Fruit fly (Drosophila melanogaster) whole organism, embryonic: ENCODE measurements around the gene Orp8.

Experiments used
- Asciz ChIP-seq: fragments of 200-800 bp; sonication (Bioruptor generic); optimal IDR thresholded peaks from 2 replicates; lab custom pipeline; 2017; ENCODE audit warnings: missing biosample characterization, mild to moderate bottlenecking, missing genetic modification characterization, missing genetic modification reagents
- Bgb ChIP-seq: fragments of 200-800 bp; sonication (Bioruptor generic); IDR thresholded peaks from 2 replicates; pipeline ENCODE4 v1.3.6; 2022; ENCODE audit warnings: missing biosample characterization, missing genetic modification characterization; ENCODE audit not compliant: partially characterized antibody
- CG10431 ChIP-seq: fragments of 200-800 bp; sonication (Bioruptor generic); optimal IDR thresholded peaks from 3 replicates; lab custom pipeline; 2018; ENCODE audit warnings: missing biosample characterization, mild to moderate bottlenecking, missing genetic modification characterization
- CG13123 ChIP-seq: fragments of 200-800 bp; sonication (Bioruptor generic); optimal IDR thresholded peaks from 2 replicates; lab custom pipeline; 2016; ENCODE audit warnings: missing biosample characterization, missing genetic modification characterization
- CG13296 ChIP-seq: fragments of 200-800 bp; sonication (Bioruptor generic); optimal IDR thresholded peaks from 3 replicates; lab custom pipeline; 2018; ENCODE audit warnings: missing biosample characterization, mild to moderate bottlenecking, missing genetic modification characterization
- CG14441 ChIP-seq: fragments of 200-800 bp; sonication (Bioruptor generic); IDR thresholded peaks from 2 replicates; pipeline ENCODE4 v1.3.6; 2022; ENCODE audit warnings: missing biosample characterization, missing genetic modification characterization
- CG15479 ChIP-seq: fragments of 200-800 bp; sonication (Bioruptor generic); optimal IDR thresholded peaks from 3 replicates; lab custom pipeline; 2019; ENCODE audit warnings: missing biosample characterization, mild to moderate bottlenecking, missing genetic modification characterization, moderate library complexity
- CG16813 ChIP-seq: fragments of 200-800 bp; sonication (Bioruptor generic); IDR thresholded peaks from 3 replicates; pipeline ENCODE4 v1.3.6; 2022; ENCODE audit warnings: missing biosample characterization, missing genetic modification characterization; ENCODE audit not compliant: partially characterized antibody
- CG18476 ChIP-seq: fragments of 200-800 bp; sonication (Bioruptor generic); optimal IDR thresholded peaks from 2 replicates; lab custom pipeline; 2016; ENCODE audit warnings: missing biosample characterization, mild to moderate bottlenecking, missing genetic modification characterization
- CG18599 ChIP-seq: fragments of 200-800 bp; sonication (Bioruptor generic); optimal IDR thresholded peaks from 3 replicates; lab custom pipeline; 2017; ENCODE audit warnings: missing biosample characterization, missing genetic modification characterization, mild to moderate bottlenecking, moderate library complexity, missing genetic modification reagents
- CG2129 ChIP-seq: fragments of 200-800 bp; sonication (Bioruptor generic); IDR thresholded peaks from 2 replicates; pipeline ENCODE4 v1.3.6; 2022; ENCODE audit warnings: missing biosample characterization, missing genetic modification characterization; ENCODE audit not compliant: partially characterized antibody
- CG30431 ChIP-seq: fragments of 200-800 bp; sonication (Bioruptor generic); optimal IDR thresholded peaks from 2 replicates; lab custom pipeline; 2017; ENCODE audit warnings: missing biosample characterization, missing genetic modification characterization
- CG3838 ChIP-seq: fragments of 200-800 bp; sonication (Bioruptor generic); optimal IDR thresholded peaks from 3 replicates; lab custom pipeline; 2016; ENCODE audit warnings: missing biosample characterization, missing genetic modification characterization
- CG42726 ChIP-seq: fragments of 200-800 bp; sonication (Bioruptor generic); IDR thresholded peaks from 2 replicates; pipeline ENCODE4 v1.3.6; 2022; ENCODE audit warnings: missing biosample characterization, missing genetic modification characterization; ENCODE audit not compliant: partially characterized antibody
- CG6254 ChIP-seq: fragments of 200-800 bp; sonication (Bioruptor generic); optimal IDR thresholded peaks from 3 replicates; lab custom pipeline; 2017; ENCODE audit warnings: mild to moderate bottlenecking, missing biosample characterization, missing genetic modification reagents, missing genetic modification characterization
- CG6654 ChIP-seq: fragments of 200-800 bp; sonication (Bioruptor generic); optimal IDR thresholded peaks from 2 replicates; lab custom pipeline; 2017; ENCODE audit warnings: missing biosample characterization, mild to moderate bottlenecking, missing genetic modification characterization
- CG7987 ChIP-seq: fragments of 200-800 bp; sonication (Bioruptor generic); optimal IDR thresholded peaks from 2 replicates; lab custom pipeline; 2018; ENCODE audit warnings: missing biosample characterization, mild to moderate bottlenecking, missing genetic modification characterization, moderate library complexity
- CG8478 ChIP-seq: fragments of >200 bp; optimal IDR thresholded peaks from 2 replicates; lab custom pipeline; 2018
- D ChIP-seq, 2 experiments: fragments of 200-800 bp in 1 of 2; fragments of >200 bp in 1 of 2; sonication (Bioruptor generic) in 1 of 2; optimal IDR thresholded peaks; 2 replicates in 1 of 2; 3 replicates in 1 of 2; lab custom pipeline; 2017; ENCODE audit warnings: mild to moderate bottlenecking in 1 of 2, missing biosample characterization in 1 of 2, missing genetic modification characterization in 1 of 2, missing genetic modification reagents in 1 of 2
- D19A ChIP-seq: fragments of 200-800 bp; optimal IDR thresholded peaks from 3 replicates; lab custom pipeline; 2019; ENCODE audit warnings: missing biosample characterization, mild to moderate bottlenecking, missing genetic modification characterization, moderate library complexity
- Fer2 ChIP-seq: fragments of 200-800 bp; sonication (Bioruptor generic); optimal IDR thresholded peaks from 2 replicates; lab custom pipeline; 2018; ENCODE audit warnings: missing biosample characterization, mild to moderate bottlenecking, missing genetic modification characterization, moderate library complexity
- HLH54F ChIP-seq: fragments of 200-800 bp; sonication (Bioruptor generic); optimal IDR thresholded peaks from 3 replicates; lab custom pipeline; 2016; ENCODE audit warnings: missing biosample characterization, missing genetic modification characterization
- Ptx1 ChIP-seq: fragments of 200-800 bp; sonication (Bioruptor generic); IDR thresholded peaks from 2 replicates; pipeline ENCODE4 v1.3.6; 2022; ENCODE audit warnings: missing biosample characterization, missing genetic modification characterization
- Ravus ChIP-seq: fragments of 200-800 bp; sonication (Bioruptor generic); IDR thresholded peaks from 2 replicates; pipeline ENCODE4 v1.3.6; 2022; ENCODE audit warnings: missing biosample characterization, missing genetic modification characterization
- Sin3A ChIP-seq: fragments of >200 bp; optimal IDR thresholded peaks from 2 replicates; lab custom pipeline; 2018
- Spps ChIP-seq: fragments of 200-800 bp; sonication (Bioruptor generic); optimal IDR thresholded peaks from 2 replicates; lab custom pipeline; 2018; ENCODE audit warnings: missing biosample characterization, mild to moderate bottlenecking, missing genetic modification characterization
- Taf1 ChIP-seq: fragments of 200-800 bp; sonication (Bioruptor generic); IDR thresholded peaks from 2 replicates; pipeline ENCODE4 v1.3.6; 2022; ENCODE audit warnings: missing biosample characterization, missing genetic modification characterization
- amos ChIP-seq: fragments of 200-800 bp; sonication (Bioruptor generic); IDR thresholded peaks from 2 replicates; pipeline ENCODE4 v1.3.6; 2022; ENCODE audit warnings: missing biosample characterization, missing genetic modification characterization; ENCODE audit not compliant: partially characterized antibody
- ash1 ChIP-seq: fragments of 200-800 bp; sonication (Bioruptor generic); optimal IDR thresholded peaks from 2 replicates; lab custom pipeline; 2018; ENCODE audit warnings: missing biosample characterization, mild to moderate bottlenecking, missing genetic modification characterization
- bbx ChIP-seq: fragments of 200-800 bp; sonication (Bioruptor generic); IDR thresholded peaks from 2 replicates; pipeline ENCODE4 v1.3.6; 2022; ENCODE audit warnings: missing biosample characterization, missing genetic modification characterization; ENCODE audit not compliant: partially characterized antibody
- chinmo ChIP-seq: fragments of 200-800 bp; sonication (Bioruptor generic); IDR thresholded peaks from 4 replicates; pipeline ENCODE4 v1.3.6; 2022; ENCODE audit warnings: missing biosample characterization, missing genetic modification characterization; ENCODE audit not compliant: partially characterized antibody
- ems ChIP-seq: fragments of 200-800 bp; sonication (Bioruptor generic); optimal IDR thresholded peaks from 3 replicates; lab custom pipeline; 2016; ENCODE audit warnings: missing biosample characterization, missing genetic modification characterization
- en ChIP-seq: fragments of 200-800 bp; sonication (Bioruptor generic); optimal IDR thresholded peaks from 2 replicates; lab custom pipeline; 2016; ENCODE audit warnings: missing biosample characterization, missing genetic modification characterization
- fd102C ChIP-seq: fragments of 200-800 bp; sonication (Bioruptor generic); optimal IDR thresholded peaks from 2 replicates; lab custom pipeline; 2018; ENCODE audit warnings: missing biosample characterization, mild to moderate bottlenecking, missing genetic modification characterization, moderate library complexity
- fd64A ChIP-seq: fragments of 200-800 bp; sonication (Bioruptor generic); optimal IDR thresholded peaks from 3 replicates; lab custom pipeline; 2018; ENCODE audit warnings: missing biosample characterization, mild to moderate bottlenecking, missing genetic modification characterization
- inv ChIP-seq: fragments of 200-800 bp; sonication (Bioruptor generic); IDR thresholded peaks from 2 replicates; pipeline ENCODE4 v1.3.6; 2022; ENCODE audit warnings: missing biosample characterization, missing genetic modification characterization; ENCODE audit not compliant: partially characterized antibody
- jing ChIP-seq: fragments of 200-800 bp; sonication (Bioruptor generic); optimal IDR thresholded peaks from 2 replicates; lab custom pipeline; 2018; ENCODE audit warnings: missing biosample characterization, mild to moderate bottlenecking, missing genetic modification characterization
- kay ChIP-seq: fragments of 200-800 bp; sonication (Bioruptor generic); optimal IDR thresholded peaks from 2 replicates; lab custom pipeline; 2016; ENCODE audit warnings: missing biosample characterization, missing genetic modification characterization
- mirr ChIP-seq: fragments of 200-800 bp; sonication (Bioruptor generic); optimal IDR thresholded peaks from 3 replicates; lab custom pipeline; 2018; ENCODE audit warnings: missing biosample characterization, mild to moderate bottlenecking, missing genetic modification characterization
- nerfin-2 ChIP-seq: fragments of 200-800 bp; sonication (Bioruptor generic); IDR thresholded peaks from 2 replicates; pipeline ENCODE4 v1.3.6; 2022; ENCODE audit warnings: missing biosample characterization, missing genetic modification characterization; ENCODE audit not compliant: partially characterized antibody
- p53 ChIP-seq: fragments of 200-800 bp; sonication (Bioruptor generic); optimal IDR thresholded peaks from 2 replicates; lab custom pipeline; 2016; ENCODE audit warnings: missing biosample characterization, missing genetic modification characterization
- pho ChIP-seq: fragments of 200-800 bp; sonication (Bioruptor generic); optimal IDR thresholded peaks from 2 replicates; lab custom pipeline; 2016; ENCODE audit warnings: missing biosample characterization, missing genetic modification characterization
- prd ChIP-seq, 3 experiments: fragments of >200 bp in 2 of 3; fragments of 200-800 bp in 1 of 3; sonication (Bioruptor generic) in 1 of 3; optimal IDR thresholded peaks in 2 of 3; IDR thresholded peaks in 1 of 3; 2 replicates in 2 of 3; 3 replicates in 1 of 3; pipeline versions ENCODE4 v1.3.6 to Lab custom; 2017 to 2022; ENCODE audit warnings: missing biosample characterization in 1 of 3, missing genetic modification characterization in 1 of 3
- pzg ChIP-seq: fragments of 200-800 bp; sonication (Bioruptor generic); optimal IDR thresholded peaks from 3 replicates; lab custom pipeline; 2018; ENCODE audit warnings: missing biosample characterization, mild to moderate bottlenecking, missing genetic modification characterization, moderate library complexity
- repo ChIP-seq: fragments of 200-800 bp; sonication (Bioruptor generic); optimal IDR thresholded peaks from 2 replicates; lab custom pipeline; 2016; ENCODE audit warnings: missing biosample characterization, missing genetic modification characterization
- sob ChIP-seq: fragments of 200-800 bp; sonication (Bioruptor generic); IDR thresholded peaks from 2 replicates; pipeline ENCODE4 v1.3.6; 2022; ENCODE audit warnings: missing biosample characterization, missing genetic modification characterization
- tna ChIP-seq: fragments of 200-800 bp; sonication (Bioruptor generic); IDR thresholded peaks from 2 replicates; pipeline ENCODE4 v1.3.6; 2022; ENCODE audit warnings: missing biosample characterization, missing genetic modification characterization; ENCODE audit not compliant: partially characterized antibody

Gene Orp8

dm6 chr3R:20292030-20292879 is 16.9 kb upstream of the Orp8 start (continued):
- TF ChIP-seq jing (GFP tag; lab: Kevin White, UChicago) (peak; percentile 14), D19A (tag; lab: Kevin White, UChicago) (peak; percentile 63), CG3838 (GFP tag; lab: Kevin White, UChicago) (no peak), CG8478 (lab: Kevin White, UChicago) (no peak), ash1 (GFP tag; lab: Kevin White, UChicago) (no peak), ems (GFP tag; lab: Kevin White, UChicago) (peak; percentile 36), Ravus (no peak), CG7987 (no peak), Bgb (GFP tag; lab: Robert Waterston, UW) (no peak), CG42726 (GFP tag; lab: Robert Waterston, UW) (no peak), CG10431 (GFP tag; lab: Kevin White, UChicago) (peak; percentile 2), inv (GFP tag; lab: Robert Waterston, UW) (0 out of 2 replicates have a peak, but pooled peaks have one; percentile 12), Ptx1 (GFP tag; lab: Robert Waterston, UW) (no peak; the same call in 1 of the 2 replicates), fd102C (GFP tag; lab: Kevin White, UChicago) (no peak), CG13296 (no peak), D (optimal IDR thresholded peaks at IDR 0.05; lab: Kevin White, UChicago) (peak; percentile 96), D (GFP tag; optimal IDR thresholded peaks at IDR 0.05; lab: Kevin White, UChicago) (peak; percentile 75), prd (optimal IDR thresholded peaks at IDR 0.05; lab: Kevin White, UChicago) (no peak), prd (GFP tag; IDR thresholded peaks at IDR 0.05; lab: Robert Waterston, UW) (peak; percentile 76; the same call in 1 of the 3 replicates), pho (GFP tag; lab: Kevin White, UChicago) (no peak), repo (GFP tag; lab: Kevin White, UChicago) (peak; percentile 14), bbx (GFP tag; lab: Robert Waterston, UW) (peak; percentile 44; the same call in 1 of the 2 replicates), amos (GFP tag; lab: Robert Waterston, UW) (no peak), CG16813 (GFP tag; lab: Robert Waterston, UW) (no peak), en (no peak), CG15479 (peak; percentile 98), p53 (GFP tag; lab: Kevin White, UChicago) (no peak), HLH54F (no peak), CG6654 (no peak), nerfin-2 (GFP tag; lab: Robert Waterston, UW) (no peak), fd64A (no peak), tna (GFP tag; lab: Robert Waterston, UW) (no peak), pzg (GFP tag; lab: Kevin White, UChicago) (no peak), mirr (GFP tag; lab: Kevin White, UChicago) (no peak), CG18476 (GFP tag; lab: Kevin White, UChicago) (peak; percentile 55), CG18599 (GFP tag; lab: Kevin White, UChicago) (no peak), CG30431 (peak; percentile 40), kay (GFP tag; lab: Kevin White, UChicago) (no peak), sob (GFP tag; lab: Robert Waterston, UW) (no peak), Taf1 (GFP tag; lab: Robert Waterston, UW) (no peak), CG13123 (GFP tag; lab: Kevin White, UChicago) (no peak), CG6254 (GFP tag; lab: Kevin White, UChicago) (no peak), Fer2 (tag; lab: Kevin White, UChicago) (no peak), Spps (peak; percentile 42), Sin3A (lab: Kevin White, UChicago) (no peak), chinmo (0 out of 4 replicates have a peak, but pooled peaks have one; percentile 33), CG14441 (GFP tag; lab: Robert Waterston, UW) (no peak), Asciz (GFP tag; lab: Kevin White, UChicago) (no peak), CG2129 (GFP tag; lab: Robert Waterston, UW) (no peak)
